Worm (Caenorhabditis elegans) whole organism, L3 larva: ENCODE measurements around the gene tax-6.

Source experiments
- R02D3.7 ChIP-seq: fragments of 150-350 bp; optimal IDR thresholded peaks from 2 replicates; lab custom pipeline; 2014; ENCODE audit warnings: missing biosample characterization, missing genetic modification characterization
- ZK546.5 ChIP-seq: sonication (generic microtip); optimal IDR thresholded peaks from 2 replicates; lab custom pipeline; 2017; ENCODE audit warnings: missing biosample characterization, missing genetic modification characterization
- aly-2 ChIP-seq: fragments of 150-350 bp; optimal IDR thresholded peaks from 2 replicates; lab custom pipeline; 2014; ENCODE audit warnings: missing biosample characterization, missing genetic modification characterization
- ceh-82 ChIP-seq: fragments of 150-350 bp; optimal IDR thresholded peaks from 2 replicates; lab custom pipeline; 2014; ENCODE audit warnings: missing biosample characterization, missing genetic modification characterization
- ceh-9 ChIP-seq: sonication (generic microtip); optimal IDR thresholded peaks from 2 replicates; lab custom pipeline; 2018; ENCODE audit warnings: missing biosample characterization, missing genetic modification characterization
- daf-12 ChIP-seq: fragments of 150-350 bp; optimal IDR thresholded peaks from 2 replicates; lab custom pipeline; 2014; ENCODE audit warnings: missing biosample characterization, missing genetic modification reagents, missing genetic modification characterization
- egl-27 ChIP-seq: sonication (generic microtip); optimal IDR thresholded peaks from 4 replicates; lab custom pipeline; 2017; ENCODE audit warnings: missing biosample characterization, missing genetic modification reagents, missing genetic modification characterization
- egl-5 ChIP-seq: fragments of 150-350 bp; optimal IDR thresholded peaks from 2 replicates; lab custom pipeline; 2017; ENCODE audit warnings: missing biosample characterization, missing genetic modification reagents, missing genetic modification characterization, inconsistent platforms
- elt-2 ChIP-seq: sonication (generic microtip); optimal IDR thresholded peaks from 2 replicates; lab custom pipeline; 2016; ENCODE audit warnings: missing genetic modification reagents, mild to moderate bottlenecking, missing genetic modification characterization, missing compliant biosample characterization
- fkh-10 ChIP-seq: sonication (generic microtip); optimal IDR thresholded peaks from 2 replicates; lab custom pipeline; 2017; ENCODE audit warnings: missing biosample characterization, missing genetic modification reagents, missing genetic modification characterization
- fkh-2 ChIP-seq: fragments of 150-350 bp; optimal IDR thresholded peaks from 2 replicates; lab custom pipeline; 2014; ENCODE audit warnings: missing biosample characterization, missing genetic modification reagents, missing genetic modification characterization
- fos-1 ChIP-seq: fragments of 150-350 bp; optimal IDR thresholded peaks from 2 replicates; lab custom pipeline; 2014; ENCODE audit warnings: missing biosample characterization, missing genetic modification characterization
- hmg-11 ChIP-seq: sonication (generic microtip); optimal IDR thresholded peaks from 2 replicates; lab custom pipeline; 2016; ENCODE audit warnings: missing genetic modification characterization, missing compliant biosample characterization
- jun-1 ChIP-seq: fragments of 150-350 bp; optimal IDR thresholded peaks from 2 replicates; lab custom pipeline; 2014; ENCODE audit warnings: missing biosample characterization, missing genetic modification reagents, missing genetic modification characterization
- lin-15B ChIP-seq: fragments of 150-350 bp; optimal IDR thresholded peaks from 2 replicates; lab custom pipeline; 2014; ENCODE audit warnings: missing biosample characterization, missing genetic modification characterization
- lin-39 ChIP-seq: fragments of 150-350 bp; optimal IDR thresholded peaks from 2 replicates; lab custom pipeline; 2018; ENCODE audit warnings: missing biosample characterization, missing genetic modification reagents, missing genetic modification characterization
- nfya-1 ChIP-seq: sonication (generic microtip); optimal IDR thresholded peaks from 2 replicates; lab custom pipeline; 2017; ENCODE audit warnings: missing genetic modification characterization, mild to moderate bottlenecking, missing compliant biosample characterization, antibody characterized with exemption, moderate library complexity; ENCODE audit not compliant: insufficient read depth
- nhr-11 ChIP-seq: fragments of 150-350 bp; optimal IDR thresholded peaks from 2 replicates; lab custom pipeline; 2014; ENCODE audit warnings: missing biosample characterization, missing genetic modification characterization
- nhr-12 ChIP-seq: fragments of 150-350 bp; optimal IDR thresholded peaks from 2 replicates; lab custom pipeline; 2014; ENCODE audit warnings: missing biosample characterization, missing genetic modification characterization
- nhr-23 ChIP-seq: fragments of 150-350 bp; optimal IDR thresholded peaks from 2 replicates; lab custom pipeline; 2014; ENCODE audit warnings: missing biosample characterization, missing genetic modification reagents, missing genetic modification characterization
- nhr-28 ChIP-seq: fragments of 150-350 bp; optimal IDR thresholded peaks from 2 replicates; lab custom pipeline; 2014; ENCODE audit warnings: missing biosample characterization, missing genetic modification characterization
- nhr-76 ChIP-seq: fragments of 150-350 bp; sonication (generic microtip); optimal IDR thresholded peaks from 5 replicates; lab custom pipeline; 2014; ENCODE audit warnings: missing biosample characterization, missing genetic modification characterization
- pha-4 ChIP-seq: fragments of 150-350 bp; optimal IDR thresholded peaks from 2 replicates; lab custom pipeline; 2014; ENCODE audit warnings: missing biosample characterization, missing genetic modification reagents, missing genetic modification characterization
- pqm-1 ChIP-seq: fragments of 150-350 bp; optimal IDR thresholded peaks from 2 replicates; lab custom pipeline; 2017; ENCODE audit warnings: missing biosample characterization, missing genetic modification characterization, inconsistent platforms
- snpc-4 ChIP-seq: fragments of 150-350 bp; optimal IDR thresholded peaks from 2 replicates; lab custom pipeline; 2014; ENCODE audit warnings: missing biosample characterization, missing genetic modification characterization
- tbx-2 ChIP-seq: sonication (generic microtip); optimal IDR thresholded peaks from 2 replicates; lab custom pipeline; 2016; ENCODE audit warnings: mild to moderate bottlenecking, missing genetic modification characterization, missing compliant biosample characterization
- zag-1 ChIP-seq: fragments of 150-350 bp; optimal IDR thresholded peaks from 2 replicates; lab custom pipeline; 2014; ENCODE audit warnings: missing biosample characterization, missing genetic modification characterization

tax-6 gene

DNA sequence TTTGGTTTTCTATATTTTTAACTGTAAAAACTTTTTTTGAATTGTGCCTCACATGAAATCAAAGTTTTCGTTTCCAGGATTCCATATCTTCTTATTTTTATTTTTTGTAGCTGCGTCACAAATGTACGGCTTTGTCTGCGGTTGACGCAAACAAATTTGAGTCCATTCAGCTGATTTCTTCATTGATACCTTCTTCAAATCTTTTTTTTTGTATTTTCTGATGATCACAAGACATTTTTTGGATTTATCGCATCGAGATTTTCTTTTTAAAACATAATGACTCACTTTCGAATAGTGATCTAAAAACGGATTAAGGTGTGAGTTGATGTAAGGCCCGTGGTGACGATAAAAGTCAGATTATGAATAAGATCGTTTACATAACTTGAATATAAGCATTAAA lies 17.3 kb upstream of the tax-6 start:
- TF ChIP-seq tbx-2 (no peak), nfya-1 (tag; lab: Kevin White, UChicago) (no peak), aly-2 (tag; lab: Kevin White, UChicago) (no peak), jun-1 (tag; lab: Kevin White, UChicago) (no peak), daf-12 (tag; lab: Kevin White, UChicago) (no peak), egl-27 (no peak), lin-15B (tag; lab: Kevin White, UChicago) (no peak), hmg-11 (tag; lab: Kevin White, UChicago) (no peak), ceh-82 (tag; lab: Kevin White, UChicago) (no peak)

DNA sequence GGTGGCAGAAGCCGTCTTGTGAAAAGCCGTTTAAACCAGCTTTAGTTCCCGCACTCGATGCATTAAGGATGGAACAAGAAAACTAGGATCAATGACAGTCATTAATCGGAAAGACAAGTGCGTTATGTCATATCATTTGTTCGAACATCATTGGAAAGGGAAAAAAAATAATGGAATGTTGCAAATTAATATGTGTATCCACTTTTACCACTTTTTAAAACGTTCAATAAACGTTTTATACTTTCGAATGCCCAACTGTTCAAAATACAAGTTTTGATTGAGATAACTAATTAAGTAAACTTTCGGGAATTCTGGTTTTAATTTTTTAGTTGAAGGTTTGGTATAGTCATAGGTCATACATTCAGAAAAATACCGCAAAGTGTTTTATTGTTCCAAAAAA lies 13.7 kb upstream of the tax-6 start, which contains the start of gene C02F4.4:
Gene C02F4.4 (minus strand): TSS at position 101 of the 400 bp plus-strand sequence.
- TF ChIP-seq pqm-1 (tag; lab: Kevin White, UChicago) (no peak), ZK546.5 (no peak), ceh-9 (tag; lab: Kevin White, UChicago) (no peak), snpc-4 (tag; lab: Kevin White, UChicago) (no peak), jun-1 (tag; lab: Kevin White, UChicago) (no peak), fkh-2 (no peak)

DNA sequence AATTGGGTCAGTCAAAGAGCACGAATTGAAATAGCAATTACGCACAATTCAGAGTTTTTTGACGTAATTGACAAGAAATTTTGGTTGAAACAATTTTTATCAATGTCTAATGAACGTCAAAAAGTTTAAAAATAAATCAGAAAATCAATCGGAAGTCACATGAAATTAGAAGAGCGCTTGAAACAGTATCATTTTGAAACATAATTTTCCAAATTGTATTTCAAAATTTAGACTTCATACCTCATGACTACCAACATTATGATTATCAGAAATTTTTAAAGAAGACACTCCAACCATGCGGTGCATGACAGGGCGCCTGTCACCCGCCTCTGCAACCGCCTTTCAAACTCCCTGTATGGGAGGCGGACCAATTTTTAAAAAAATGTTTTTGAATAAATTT lies 11.9 kb upstream of the tax-6 start:
- TF ChIP-seq pha-4 (tag; lab: Kevin White, UChicago) (peak; percentile 9), elt-2 (tag; lab: Kevin White, UChicago) (peak; percentile 77), nhr-76 (tag; lab: Kevin White, UChicago) (no peak), ceh-9 (tag; lab: Kevin White, UChicago) (no peak)
- TF ChIP-seq, all 47 proteins: peak for 2

DNA sequence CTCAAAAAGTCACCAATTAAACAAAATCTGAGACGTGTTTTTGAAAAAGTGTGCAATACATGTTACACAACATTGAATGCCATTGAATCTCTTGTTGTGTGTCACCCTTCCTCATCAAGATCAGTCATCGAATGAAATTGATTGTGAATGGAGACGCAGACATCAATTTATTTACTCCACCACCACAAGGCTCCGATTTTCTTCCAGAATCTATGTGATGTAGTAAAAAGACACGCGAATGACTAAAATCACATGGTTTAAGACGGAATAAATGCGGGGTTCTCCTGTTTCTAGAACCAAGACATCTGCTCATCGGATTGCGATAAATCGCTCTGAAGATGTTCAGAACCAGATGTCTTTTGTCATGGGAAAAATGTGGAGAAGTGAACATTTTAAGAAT lies 11.4 kb upstream of the tax-6 start:
- TF ChIP-seq nhr-28 (no peak), egl-5 (peak; percentile 64), nhr-76 (tag; lab: Kevin White, UChicago) (no peak), lin-39 (peak; percentile 45), nfya-1 (tag; lab: Kevin White, UChicago) (peak; percentile 26), nhr-12 (tag; lab: Kevin White, UChicago) (no peak), ZK546.5 (no peak), fos-1 (tag; lab: Kevin White, UChicago) (no peak)

DNA sequence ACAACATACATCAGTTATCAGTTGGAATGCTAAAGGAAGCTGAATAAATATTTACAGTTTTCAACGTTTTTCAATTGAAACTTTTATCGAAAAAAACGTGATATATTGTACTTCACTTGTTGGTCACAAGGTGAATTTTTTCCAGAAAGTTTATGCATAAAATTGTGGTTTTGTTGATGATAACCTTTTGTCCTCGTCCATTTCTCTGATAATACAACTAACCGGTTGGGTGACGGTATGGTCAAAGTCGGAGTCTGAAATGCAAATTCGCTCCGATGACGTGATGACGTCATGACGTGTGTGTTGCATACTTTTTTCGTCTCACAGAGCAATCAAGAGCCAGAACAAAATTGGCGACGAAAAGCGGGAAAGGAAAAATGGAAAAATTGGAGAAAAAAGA lies 10.0 kb upstream of the tax-6 start:
- TF ChIP-seq elt-2 (tag; lab: Kevin White, UChicago): peak; percentile 94
- TF ChIP-seq zag-1: no peak
- peak; percentile 84 for TF ChIP-seq pha-4 (tag; lab: Kevin White, UChicago)
- TF ChIP-seq pqm-1 (tag; lab: Kevin White, UChicago): peak; percentile 90
- peak; percentile 77 for TF ChIP-seq jun-1 (tag; lab: Kevin White, UChicago)
- TF ChIP-seq fkh-2: no peak
- TF ChIP-seq fos-1 (tag; lab: Kevin White, UChicago): no peak
- TF ChIP-seq nfya-1 (tag; lab: Kevin White, UChicago): peak; percentile 8

DNA sequence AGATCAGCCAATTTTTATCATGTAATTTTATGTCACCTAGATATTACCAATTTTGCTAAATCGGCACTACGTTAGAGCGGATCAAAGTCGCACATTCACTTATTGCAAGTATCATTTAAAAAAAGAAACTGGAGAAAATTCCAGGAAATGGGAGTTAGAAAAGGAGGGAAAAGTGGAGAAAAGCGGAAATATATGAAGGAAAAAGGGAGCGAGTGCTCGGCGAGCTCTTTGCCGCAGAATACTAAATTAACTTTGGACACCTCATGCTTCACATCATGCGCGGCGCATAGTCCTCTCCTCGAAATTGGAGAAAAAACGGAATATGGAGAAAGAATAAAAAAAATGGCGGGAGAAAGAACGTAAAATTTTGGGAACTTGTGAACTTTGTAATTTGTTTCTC lies 6.2 kb upstream of the tax-6 start:
- peak; percentile 55 for TF ChIP-seq nfya-1 (tag; lab: Kevin White, UChicago)
- TF ChIP-seq nhr-23 (tag; lab: Kevin White, UChicago): no peak
- TF ChIP-seq fkh-10 (GFP tag; lab: Kevin White, UChicago): peak; percentile 86
- no peak for TF ChIP-seq fkh-2
- TF ChIP-seq hmg-11 (tag; lab: Kevin White, UChicago): peak; percentile 5
- TF ChIP-seq, all 47 proteins: peak for 3

DNA sequence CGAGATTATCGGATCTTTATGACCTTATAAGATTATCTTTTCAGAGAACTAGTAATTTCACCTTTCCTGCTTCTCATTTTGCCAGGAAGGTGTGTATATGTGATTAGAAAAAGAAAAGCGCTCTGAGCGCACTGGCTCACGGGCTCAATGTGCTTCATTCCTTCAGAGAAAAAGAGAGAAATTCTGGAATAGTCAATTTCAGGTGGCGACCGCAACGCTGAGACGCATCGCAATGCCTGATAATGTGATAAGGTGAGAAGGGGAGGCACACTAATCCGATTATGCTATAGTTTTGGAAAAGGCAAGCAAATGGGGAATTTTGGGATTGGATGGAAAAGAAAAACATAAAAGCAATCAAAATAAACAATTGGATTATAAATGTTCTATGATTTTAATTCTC lies 4.6 kb upstream of the tax-6 start:
- TF ChIP-seq pqm-1 (tag; lab: Kevin White, UChicago) (peak; percentile 63), R02D3.7 (tag; lab: Kevin White, UChicago) (no peak), elt-2 (tag; lab: Kevin White, UChicago) (peak; percentile 53), nhr-11 (no peak), nfya-1 (tag; lab: Kevin White, UChicago) (peak; percentile 29), ZK546.5 (no peak)
